Fruit fly (Drosophila melanogaster) whole organism, embryonic: ENCODE measurements around the gene ball.
A peak's percentile ranks its signal among the peaks of the same experiment; 100 is the strongest.

Experiments
- ATbp ChIP-seq: fragments of 200-800 bp; sonication (Bioruptor generic); optimal IDR thresholded peaks from 2 replicates; lab custom pipeline; 2017; ENCODE audit warnings: missing biosample characterization, mild to moderate bottlenecking, missing genetic modification characterization, missing genetic modification reagents
- Asciz ChIP-seq: fragments of 200-800 bp; sonication (Bioruptor generic); optimal IDR thresholded peaks from 2 replicates; lab custom pipeline; 2017; ENCODE audit warnings: missing biosample characterization, mild to moderate bottlenecking, missing genetic modification characterization, missing genetic modification reagents
- Bgb ChIP-seq: fragments of 200-800 bp; sonication (Bioruptor generic); IDR thresholded peaks from 2 replicates; pipeline ENCODE4 v1.3.6; 2022; ENCODE audit warnings: missing biosample characterization, missing genetic modification characterization; ENCODE audit not compliant: partially characterized antibody
- CG10209 ChIP-seq: fragments of 200-800 bp; sonication (Bioruptor generic); optimal IDR thresholded peaks from 3 replicates; lab custom pipeline; 2017; ENCODE audit warnings: missing biosample characterization, mild to moderate bottlenecking, missing genetic modification characterization, missing genetic modification reagents
- CG10274 ChIP-seq: fragments of 200-800 bp; sonication (Bioruptor generic); optimal IDR thresholded peaks from 3 replicates; lab custom pipeline; 2017; ENCODE audit warnings: missing biosample characterization, mild to moderate bottlenecking, missing genetic modification characterization
- CG10654 ChIP-seq: fragments of 200-800 bp; sonication (Bioruptor generic); optimal IDR thresholded peaks from 2 replicates; lab custom pipeline; 2016; ENCODE audit warnings: missing biosample characterization, missing genetic modification characterization
- CG11247 ChIP-seq: fragments of 200-800 bp; sonication (Bioruptor generic); IDR thresholded peaks from 2 replicates; pipeline ENCODE4 v1.3.6; 2022; ENCODE audit warnings: missing biosample characterization, missing genetic modification characterization
- CG11456 ChIP-seq: fragments of 200-800 bp; sonication (Bioruptor generic); IDR thresholded peaks from 3 replicates; pipeline ENCODE4 v1.3.6; 2022; ENCODE audit warnings: missing biosample characterization, missing genetic modification characterization
- CG12659 ChIP-seq: fragments of 200-800 bp; sonication (Bioruptor generic); optimal IDR thresholded peaks from 3 replicates; lab custom pipeline; 2017; ENCODE audit warnings: mild to moderate bottlenecking, missing biosample characterization, missing genetic modification reagents, missing genetic modification characterization
- CG13296 ChIP-seq: fragments of 200-800 bp; sonication (Bioruptor generic); optimal IDR thresholded peaks from 3 replicates; lab custom pipeline; 2018; ENCODE audit warnings: missing biosample characterization, mild to moderate bottlenecking, missing genetic modification characterization
- CG13894 ChIP-seq: fragments of 200-800 bp; sonication (Bioruptor generic); optimal IDR thresholded peaks from 3 replicates; lab custom pipeline; 2018; ENCODE audit warnings: missing biosample characterization, mild to moderate bottlenecking, missing genetic modification characterization, moderate library complexity
- CG14014 ChIP-seq: fragments of 200-800 bp; sonication (Bioruptor generic); IDR thresholded peaks from 2 replicates; pipeline ENCODE4 v1.3.6; 2022; ENCODE audit warnings: missing biosample characterization, missing genetic modification characterization
- CG14050 ChIP-seq: fragments of 200-800 bp; sonication (Bioruptor generic); IDR thresholded peaks from 3 replicates; pipeline ENCODE4 v1.3.6; 2022; ENCODE audit warnings: missing biosample characterization, missing genetic modification characterization
- CG14441 ChIP-seq: fragments of 200-800 bp; sonication (Bioruptor generic); IDR thresholded peaks from 2 replicates; pipeline ENCODE4 v1.3.6; 2022; ENCODE audit warnings: missing biosample characterization, missing genetic modification characterization
- CG15269 ChIP-seq: fragments of 200-800 bp; sonication (Bioruptor generic); optimal IDR thresholded peaks from 2 replicates; lab custom pipeline; 2018; ENCODE audit warnings: missing biosample characterization, mild to moderate bottlenecking, missing genetic modification characterization, moderate library complexity
- CG15514 ChIP-seq: fragments of 200-800 bp; sonication (Bioruptor generic); optimal IDR thresholded peaks from 3 replicates; lab custom pipeline; 2017; ENCODE audit warnings: missing biosample characterization, missing genetic modification characterization, mild to moderate bottlenecking, moderate library complexity, missing genetic modification reagents
- CG1602 ChIP-seq: fragments of 200-800 bp; sonication (Bioruptor generic); optimal IDR thresholded peaks from 3 replicates; lab custom pipeline; 2016; ENCODE audit warnings: missing biosample characterization, missing genetic modification characterization
- CG17568 ChIP-seq: fragments of 200-800 bp; sonication (Bioruptor generic); optimal IDR thresholded peaks from 2 replicates; lab custom pipeline; 2018; ENCODE audit warnings: missing biosample characterization, mild to moderate bottlenecking, missing genetic modification characterization, moderate library complexity
- CG30431 ChIP-seq: fragments of 200-800 bp; sonication (Bioruptor generic); optimal IDR thresholded peaks from 2 replicates; lab custom pipeline; 2017; ENCODE audit warnings: missing biosample characterization, missing genetic modification characterization
- CG3163 ChIP-seq: fragments of 200-800 bp; sonication (Bioruptor generic); optimal IDR thresholded peaks from 3 replicates; lab custom pipeline; 2016; ENCODE audit warnings: missing biosample characterization, missing genetic modification characterization
- CG34376 ChIP-seq: fragments of 200-800 bp; sonication (Bioruptor generic); optimal IDR thresholded peaks from 2 replicates; lab custom pipeline; 2018; ENCODE audit warnings: missing biosample characterization, mild to moderate bottlenecking, missing genetic modification characterization
- CG4328 ChIP-seq: fragments of 200-800 bp; sonication (Bioruptor generic); optimal IDR thresholded peaks from 3 replicates; lab custom pipeline; 2017; ENCODE audit warnings: missing biosample characterization, missing genetic modification reagents, missing genetic modification characterization
- CG4424 ChIP-seq: fragments of 200-800 bp; sonication (Bioruptor generic); optimal IDR thresholded peaks from 3 replicates; lab custom pipeline; 2016; ENCODE audit warnings: missing biosample characterization, missing genetic modification characterization
- CG7963 ChIP-seq: fragments of 200-800 bp; sonication (Bioruptor generic); IDR thresholded peaks from 3 replicates; pipeline ENCODE4 v1.3.6; 2022; ENCODE audit warnings: missing biosample characterization, missing genetic modification characterization; ENCODE audit not compliant: partially characterized antibody
- CG7987 ChIP-seq: fragments of 200-800 bp; sonication (Bioruptor generic); optimal IDR thresholded peaks from 2 replicates; lab custom pipeline; 2018; ENCODE audit warnings: missing biosample characterization, mild to moderate bottlenecking, missing genetic modification characterization, moderate library complexity
- CG8359 ChIP-seq: fragments of 200-800 bp; sonication (Bioruptor generic); optimal IDR thresholded peaks from 2 replicates; lab custom pipeline; 2017; ENCODE audit warnings: missing biosample characterization, mild to moderate bottlenecking, missing genetic modification characterization, borderline replicate concordance
- CG9876 ChIP-seq: fragments of 200-800 bp; sonication (Bioruptor generic); optimal IDR thresholded peaks from 2 replicates; lab custom pipeline; 2016; ENCODE audit warnings: missing biosample characterization, missing genetic modification characterization
- CoRest ChIP-seq: fragments of 200-800 bp; sonication (Bioruptor generic); optimal IDR thresholded peaks from 3 replicates; lab custom pipeline; 2018; ENCODE audit warnings: missing biosample characterization, mild to moderate bottlenecking, missing genetic modification characterization, moderate library complexity
- Gug ChIP-seq: fragments of 200-800 bp; sonication (Bioruptor generic); IDR thresholded peaks from 4 replicates; pipeline ENCODE4 v1.3.6; 2022; ENCODE audit warnings: missing biosample characterization, missing genetic modification characterization
- Hmr ChIP-seq: fragments of 200-800 bp; sonication (Bioruptor generic); optimal IDR thresholded peaks from 3 replicates; lab custom pipeline; 2017; ENCODE audit warnings: mild to moderate bottlenecking, missing biosample characterization, missing genetic modification reagents, missing genetic modification characterization
- Kr ChIP-seq: fragments of 200-800 bp; sonication (Bioruptor generic); optimal IDR thresholded peaks from 2 replicates; lab custom pipeline; 2017; ENCODE audit warnings: missing biosample characterization, mild to moderate bottlenecking, missing genetic modification characterization
- Pdp1 ChIP-seq, 2 experiments: fragments of 200-800 bp; sonication (Bioruptor generic); optimal IDR thresholded peaks; 3 replicates each; lab custom pipeline; 2016; ENCODE audit warnings: missing biosample characterization in 2 of 2, missing genetic modification characterization in 2 of 2, mild to moderate bottlenecking in 1 of 2, moderate library complexity in 1 of 2
- Rx ChIP-seq: fragments of 200-800 bp; sonication (Bioruptor generic); IDR thresholded peaks from 2 replicates; pipeline ENCODE4 v1.3.6; 2022; ENCODE audit warnings: missing biosample characterization, missing genetic modification characterization
- Sin3A ChIP-seq: fragments of >200 bp; optimal IDR thresholded peaks from 2 replicates; lab custom pipeline; 2018
- amos ChIP-seq: fragments of 200-800 bp; sonication (Bioruptor generic); IDR thresholded peaks from 2 replicates; pipeline ENCODE4 v1.3.6; 2022; ENCODE audit warnings: missing biosample characterization, missing genetic modification characterization; ENCODE audit not compliant: partially characterized antibody
- ap ChIP-seq: fragments of 200-800 bp; sonication (Bioruptor generic); IDR thresholded peaks from 2 replicates; pipeline ENCODE4 v1.3.6; 2022; ENCODE audit warnings: missing biosample characterization, missing genetic modification characterization
- ara ChIP-seq: fragments of 200-800 bp; sonication (Bioruptor generic); IDR thresholded peaks from 2 replicates; pipeline ENCODE4 v1.3.6; 2022; ENCODE audit warnings: missing biosample characterization, missing genetic modification characterization
- chinmo ChIP-seq: fragments of 200-800 bp; sonication (Bioruptor generic); IDR thresholded peaks from 4 replicates; pipeline ENCODE4 v1.3.6; 2022; ENCODE audit warnings: missing biosample characterization, missing genetic modification characterization; ENCODE audit not compliant: partially characterized antibody
- en ChIP-seq: fragments of 200-800 bp; sonication (Bioruptor generic); optimal IDR thresholded peaks from 2 replicates; lab custom pipeline; 2016; ENCODE audit warnings: missing biosample characterization, missing genetic modification characterization
- exex ChIP-seq: fragments of 200-800 bp; sonication (Bioruptor generic); optimal IDR thresholded peaks from 4 replicates; lab custom pipeline; 2018; ENCODE audit warnings: missing biosample characterization, mild to moderate bottlenecking, missing genetic modification characterization, moderate library complexity
- inv ChIP-seq: fragments of 200-800 bp; sonication (Bioruptor generic); IDR thresholded peaks from 2 replicates; pipeline ENCODE4 v1.3.6; 2022; ENCODE audit warnings: missing biosample characterization, missing genetic modification characterization; ENCODE audit not compliant: partially characterized antibody
- onecut ChIP-seq: fragments of 200-800 bp; sonication (Bioruptor generic); IDR thresholded peaks from 2 replicates; pipeline ENCODE4 v1.3.6; 2022; ENCODE audit warnings: missing biosample characterization, missing genetic modification characterization
- pfk ChIP-seq: fragments of 200-800 bp; sonication (Bioruptor generic); optimal IDR thresholded peaks from 2 replicates; lab custom pipeline; 2018; ENCODE audit warnings: missing biosample characterization, mild to moderate bottlenecking, missing genetic modification characterization, moderate library complexity
- phol ChIP-seq: fragments of 200-800 bp; sonication (Bioruptor generic); optimal IDR thresholded peaks from 3 replicates; lab custom pipeline; 2018; ENCODE audit warnings: missing biosample characterization, mild to moderate bottlenecking, missing genetic modification characterization, moderate library complexity
- sim ChIP-seq: fragments of 200-800 bp; sonication (Bioruptor generic); IDR thresholded peaks from 2 replicates; pipeline ENCODE4 v1.3.6; 2022; ENCODE audit warnings: missing biosample characterization, missing genetic modification characterization
- sisA ChIP-seq: fragments of 200-800 bp; sonication (Bioruptor generic); IDR thresholded peaks from 2 replicates; pipeline ENCODE4 v1.3.6; 2022; ENCODE audit warnings: missing biosample characterization, missing genetic modification characterization
- so ChIP-seq: fragments of 200-800 bp; sonication (Bioruptor generic); IDR thresholded peaks from 3 replicates; pipeline ENCODE4 v1.3.6; 2022; ENCODE audit warnings: missing biosample characterization, missing genetic modification characterization
- ttk ChIP-seq: fragments of 200-800 bp; sonication (Bioruptor generic); IDR thresholded peaks from 2 replicates; pipeline ENCODE4 v2.1.2; 2022; ENCODE audit warnings: missing biosample characterization, missing genetic modification characterization
- tup ChIP-seq: fragments of 200-800 bp; sonication (Bioruptor generic); optimal IDR thresholded peaks from 2 replicates; lab custom pipeline; 2016; ENCODE audit warnings: missing biosample characterization, mild to moderate bottlenecking, missing genetic modification characterization, moderate library complexity
- twi ChIP-seq: fragments of 200-800 bp; optimal IDR thresholded peaks from 2 replicates; lab custom pipeline; 2019; ENCODE audit warnings: missing biosample characterization, mild to moderate bottlenecking, missing genetic modification characterization, moderate library complexity

Gene ball

DNA sequence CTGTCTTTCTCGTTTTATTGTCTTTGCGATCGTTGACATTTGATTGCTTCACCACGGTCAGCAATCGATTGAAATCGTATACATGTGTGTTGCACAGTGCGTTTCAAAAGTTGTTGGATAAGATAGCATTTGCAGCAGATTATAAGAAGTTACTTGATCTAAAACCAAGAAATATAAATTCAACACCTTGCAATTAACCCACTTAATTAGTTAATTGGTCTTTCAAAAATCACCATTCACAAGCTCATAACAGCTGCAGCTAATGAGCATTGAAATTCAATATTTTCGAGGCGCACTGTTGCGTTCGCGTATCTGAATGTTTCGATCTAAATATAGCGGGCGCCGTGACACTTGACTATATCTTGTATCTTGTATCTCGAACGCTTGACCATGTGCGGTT is 26.2 kb upstream of the ball start (continued):
- TF ChIP-seq CG7963 (GFP tag; lab: Robert Waterston, UW) (no peak), CoRest (tag; lab: Kevin White, UChicago) (peak; percentile 62), CG10274 (GFP tag; lab: Kevin White, UChicago) (peak; percentile 1), CG10209 (GFP tag; lab: Kevin White, UChicago) (peak; percentile 13), Hmr (GFP tag; lab: Kevin White, UChicago) (peak; percentile 6), CG7987 (GFP tag; lab: Kevin White, UChicago) (no peak), ATbp (GFP tag; lab: Kevin White, UChicago) (peak; percentile 40), sisA (peak; percentile 27; the same call in 1 of the 2 replicates), ap (no peak), CG10654 (GFP tag; lab: Kevin White, UChicago) (no peak), ara (GFP tag; lab: Robert Waterston, UW) (peak; percentile 35; the same call in 1 of the 2 replicates), amos (GFP tag; lab: Robert Waterston, UW) (no peak), CG13894 (no peak), CG15514 (GFP tag; lab: Kevin White, UChicago) (no peak), CG9876 (GFP tag; lab: Kevin White, UChicago) (no peak), Sin3A (lab: Kevin White, UChicago) (no peak), Kr (GFP tag; lab: Kevin White, UChicago) (no peak), Pdp1 (GFP tag; optimal IDR thresholded peaks at IDR 0.05; lab: Kevin White, UChicago) (peak in 1 of 2 experiments; percentile 29), CG8359 (GFP tag; lab: Kevin White, UChicago) (no peak), CG15269 (tag; lab: Kevin White, UChicago) (peak; percentile 66), exex (tag; lab: Kevin White, UChicago) (no peak), CG4424 (GFP tag; lab: Kevin White, UChicago) (peak; percentile 25), inv (GFP tag; lab: Robert Waterston, UW) (no peak), Rx (GFP tag; lab: Robert Waterston, UW) (peak; percentile 14; the same call in 1 of the 2 replicates), CG3163 (GFP tag; lab: Kevin White, UChicago) (no peak), Gug (GFP tag; lab: Robert Waterston, UW) (0 out of 4 replicates have a peak, but pooled peaks have one; percentile 11), sim (GFP tag; lab: Robert Waterston, UW) (no peak), CG30431 (no peak), pfk (GFP tag; lab: Kevin White, UChicago) (no peak), CG14050 (GFP tag; lab: Robert Waterston, UW) (no peak), so (no peak), CG11247 (GFP tag; lab: Robert Waterston, UW) (no peak), CG14014 (peak; percentile 33; the same call in 1 of the 2 replicates), Asciz (GFP tag; lab: Kevin White, UChicago) (no peak), CG17568 (GFP tag; lab: Kevin White, UChicago) (no peak), CG11456 (no peak), twi (tag; lab: Kevin White, UChicago) (peak; percentile 18), ttk (no peak), CG34376 (no peak), CG12659 (GFP tag; lab: Kevin White, UChicago) (peak; percentile 31), onecut (GFP tag; lab: Robert Waterston, UW) (peak; percentile 50), tup (GFP tag; lab: Kevin White, UChicago) (no peak), CG13296 (no peak), phol (tag; lab: Kevin White, UChicago) (peak; percentile 16), chinmo (no peak), CG1602 (peak; percentile 7), CG14441 (GFP tag; lab: Robert Waterston, UW) (peak; percentile 42; the same call in 1 of the 2 replicates), CG4328 (no peak), en (GFP tag; lab: Kevin White, UChicago) (peak; percentile 11), Bgb (no peak)
